Fruit fly (Drosophila melanogaster) whole organism, prepupa: ENCODE measurements around the gene CG4572.
A peak's percentile ranks its signal among the peaks of the same experiment; 100 is the strongest.

Experiments used
- CG10631 ChIP-seq: fragments of 200-800 bp; sonication (Bioruptor generic); optimal IDR thresholded peaks from 2 replicates; lab custom pipeline; 2016; ENCODE audit warnings: missing biosample characterization, missing genetic modification characterization
- CG11762 ChIP-seq: fragments of 200-800 bp; sonication (Bioruptor generic); optimal IDR thresholded peaks from 3 replicates; lab custom pipeline; 2016; ENCODE audit warnings: missing biosample characterization, missing genetic modification characterization; ENCODE audit not compliant: insufficient read depth
- CG15336 ChIP-seq: fragments of 200-800 bp; sonication (Bioruptor generic); IDR thresholded peaks from 2 replicates; pipeline ENCODE4 v1.3.6; 2022; ENCODE audit warnings: missing biosample characterization, missing genetic modification characterization
- CG1621 ChIP-seq: fragments of 200-800 bp; sonication (Bioruptor generic); optimal IDR thresholded peaks from 3 replicates; lab custom pipeline; 2018; ENCODE audit warnings: missing biosample characterization, mild to moderate bottlenecking, missing genetic modification characterization
- CG3032 ChIP-seq: fragments of 200-800 bp; optimal IDR thresholded peaks from 2 replicates; lab custom pipeline; 2019; ENCODE audit warnings: missing biosample characterization, mild to moderate bottlenecking, missing genetic modification characterization, moderate library complexity
- CG32006 ChIP-seq: fragments of 200-800 bp; sonication (Bioruptor generic); optimal IDR thresholded peaks from 3 replicates; lab custom pipeline; 2017; ENCODE audit warnings: missing biosample characterization, mild to moderate bottlenecking, missing genetic modification characterization
- CG3919 ChIP-seq: fragments of 200-800 bp; sonication (Bioruptor generic); optimal IDR thresholded peaks from 3 replicates; lab custom pipeline; 2016; ENCODE audit warnings: missing biosample characterization, missing genetic modification characterization
- CG6163 ChIP-seq: fragments of 200-800 bp; sonication (Bioruptor generic); IDR thresholded peaks from 3 replicates; pipeline ENCODE4 v1.3.6; 2022; ENCODE audit warnings: missing biosample characterization, missing genetic modification characterization
- CG6276 ChIP-seq: fragments of 200-800 bp; sonication (Bioruptor generic); optimal IDR thresholded peaks from 2 replicates; lab custom pipeline; 2017; ENCODE audit warnings: missing biosample characterization, mild to moderate bottlenecking, missing genetic modification characterization
- CG6808 ChIP-seq: fragments of 200-800 bp; sonication (Bioruptor generic); optimal IDR thresholded peaks from 3 replicates; lab custom pipeline; 2017; ENCODE audit warnings: missing biosample characterization, missing genetic modification characterization, mild to moderate bottlenecking, moderate library complexity, missing genetic modification reagents
- CG6854 ChIP-seq: fragments of 200-800 bp; sonication (Bioruptor generic); optimal IDR thresholded peaks from 2 replicates; lab custom pipeline; 2017; ENCODE audit warnings: missing biosample characterization, mild to moderate bottlenecking, missing genetic modification characterization
- CG7368 ChIP-seq: fragments of 200-800 bp; sonication (Bioruptor generic); optimal IDR thresholded peaks from 3 replicates; lab custom pipeline; 2016; ENCODE audit warnings: missing biosample characterization, missing genetic modification characterization
- CG8119 ChIP-seq: fragments of 200-800 bp; sonication (Bioruptor generic); IDR thresholded peaks from 3 replicates; pipeline ENCODE4 v1.3.6; 2022; ENCODE audit warnings: missing biosample characterization, missing genetic modification characterization
- CG8632 ChIP-seq: fragments of 200-800 bp; sonication (Bioruptor generic); optimal IDR thresholded peaks from 3 replicates; lab custom pipeline; 2016; ENCODE audit warnings: missing biosample characterization, missing genetic modification characterization
- Eip75B ChIP-seq: fragments of 200-800 bp; sonication (Bioruptor generic); optimal IDR thresholded peaks from 3 replicates; lab custom pipeline; 2016; ENCODE audit warnings: missing biosample characterization, missing genetic modification characterization
- Eip78C ChIP-seq: fragments of 200-800 bp; sonication (Bioruptor generic); peaks from one replicate; lab custom pipeline; 2016; ENCODE audit warnings: missing biosample characterization, missing genetic modification characterization
- Hr4 ChIP-seq: fragments of 200-800 bp; sonication (Bioruptor generic); optimal IDR thresholded peaks from 3 replicates; lab custom pipeline; 2016; ENCODE audit warnings: missing biosample characterization, missing genetic modification characterization
- Met ChIP-seq: fragments of 200-800 bp; sonication (Bioruptor generic); optimal IDR thresholded peaks from 3 replicates; lab custom pipeline; 2016; ENCODE audit warnings: missing biosample characterization, missing genetic modification characterization
- OdsH ChIP-seq: fragments of 200-800 bp; sonication (Bioruptor generic); optimal IDR thresholded peaks from 3 replicates; lab custom pipeline; 2016; ENCODE audit warnings: missing biosample characterization, missing genetic modification characterization
- Smox ChIP-seq: fragments of 200-800 bp; sonication (Bioruptor generic); optimal IDR thresholded peaks from 3 replicates; lab custom pipeline; 2016; ENCODE audit warnings: missing biosample characterization, missing genetic modification characterization
- Sox14 ChIP-seq: fragments of 200-800 bp; sonication (Bioruptor generic); optimal IDR thresholded peaks from 3 replicates; lab custom pipeline; 2016; ENCODE audit warnings: missing biosample characterization, missing genetic modification characterization
- achi ChIP-seq: fragments of 200-800 bp; sonication (Bioruptor generic); optimal IDR thresholded peaks from 3 replicates; lab custom pipeline; 2016; ENCODE audit warnings: missing biosample characterization, missing genetic modification characterization
- acj6 ChIP-seq: fragments of 200-800 bp; sonication (Bioruptor generic); optimal IDR thresholded peaks from 3 replicates; lab custom pipeline; 2016; ENCODE audit warnings: missing biosample characterization, missing genetic modification characterization
- cyc ChIP-seq: fragments of 200-800 bp; sonication (Bioruptor generic); optimal IDR thresholded peaks from 3 replicates; lab custom pipeline; 2016; ENCODE audit warnings: missing biosample characterization, missing genetic modification characterization
- eg ChIP-seq: fragments of 200-800 bp; sonication (Bioruptor generic); IDR thresholded peaks from 3 replicates; pipeline ENCODE4 v1.3.6; 2022; ENCODE audit warnings: missing biosample characterization, missing genetic modification characterization
- fd85E ChIP-seq: fragments of 200-800 bp; sonication (Bioruptor generic); optimal IDR thresholded peaks from 3 replicates; lab custom pipeline; 2016; ENCODE audit warnings: missing biosample characterization, missing genetic modification characterization
- fkh ChIP-seq: fragments of 200-800 bp; sonication (Bioruptor generic); optimal IDR thresholded peaks from 3 replicates; lab custom pipeline; 2017; ENCODE audit warnings: missing biosample characterization, mild to moderate bottlenecking, missing genetic modification characterization, moderate library complexity
- lz ChIP-seq: fragments of 200-800 bp; sonication (Bioruptor generic); optimal IDR thresholded peaks from 3 replicates; lab custom pipeline; 2016; ENCODE audit warnings: missing biosample characterization, missing genetic modification characterization
- net ChIP-seq: fragments of 200-800 bp; sonication (Bioruptor generic); optimal IDR thresholded peaks from 3 replicates; lab custom pipeline; 2016; ENCODE audit warnings: missing biosample characterization, missing genetic modification characterization
- pdm3 ChIP-seq: fragments of 200-800 bp; sonication (Bioruptor generic); optimal IDR thresholded peaks from 3 replicates; lab custom pipeline; 2016; ENCODE audit warnings: missing biosample characterization, missing genetic modification characterization
- ss ChIP-seq, 2 experiments: fragments of 200-800 bp; sonication (Bioruptor generic); optimal IDR thresholded peaks; 2 replicates in 1 of 2; 3 replicates in 1 of 2; lab custom pipeline; 2017 to 2018; ENCODE audit warnings: mild to moderate bottlenecking in 2 of 2, missing biosample characterization in 2 of 2, missing genetic modification characterization in 2 of 2, moderate library complexity in 1 of 2
- svp ChIP-seq: fragments of 200-800 bp; sonication (Bioruptor generic); peaks from one replicate; lab custom pipeline; 2016; ENCODE audit warnings: missing biosample characterization, missing genetic modification characterization
- topi ChIP-seq: fragments of 200-800 bp; sonication (Bioruptor generic); optimal IDR thresholded peaks from 3 replicates; lab custom pipeline; 2016; ENCODE audit warnings: missing biosample characterization, missing genetic modification characterization

Gene CG4572

DNA sequence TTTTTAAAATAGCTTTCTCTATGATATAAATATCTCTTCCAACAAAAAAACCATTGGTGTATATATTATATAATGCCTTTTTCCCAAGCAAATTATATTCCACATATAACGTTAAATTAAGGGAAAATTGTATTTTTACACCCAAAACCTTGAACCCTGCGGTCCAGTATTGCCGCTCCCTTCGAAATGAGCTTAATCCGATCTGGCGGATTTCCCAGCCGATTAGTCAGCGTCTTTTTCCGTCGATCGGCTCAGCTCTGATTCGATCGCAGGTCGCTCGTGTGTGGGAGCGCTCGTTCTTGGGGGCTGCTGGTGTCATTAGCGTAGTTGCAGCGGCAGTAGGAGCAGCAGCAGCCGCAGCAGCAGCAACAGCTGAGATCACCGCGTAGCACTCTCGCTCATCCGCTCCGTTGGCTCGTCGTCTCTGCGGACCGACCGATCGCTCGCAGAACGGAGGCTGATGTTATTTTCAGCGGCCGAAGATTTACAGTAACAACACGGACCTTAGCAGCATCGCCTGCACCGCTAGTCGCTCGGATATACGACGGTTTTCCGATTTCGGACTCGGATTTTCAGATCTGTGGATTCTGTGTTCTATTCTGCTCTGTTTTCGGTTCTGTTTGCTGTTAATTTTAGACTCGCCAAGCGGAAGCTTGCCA, 26.3 kb upstream of the CG4572 start, which contains the start of gene CG4733:
TSS of gene CG4733 (plus strand) at position 350 of the 659 bp plus-strand sequence.
- TF ChIP-seq CG32006 (GFP tag; lab: Kevin White, UChicago) (peak; percentile 16), Smox (GFP tag; lab: Kevin White, UChicago) (no peak), CG6854 (GFP tag; lab: Kevin White, UChicago) (no peak), svp (GFP tag; lab: Kevin White, UChicago) (peak; percentile 71), Eip75B (GFP tag; lab: Kevin White, UChicago) (no peak), CG15336 (no peak), ss (GFP tag; optimal IDR thresholded peaks at IDR 0.05; lab: Kevin White, UChicago) (no peak), eg (GFP tag; lab: Robert Waterston, UW) (peak; percentile 34; the same call in 1 of the 3 replicates), CG6163 (GFP tag; lab: Robert Waterston, UW) (0 out of 3 replicates have a peak, but pooled peaks have one; percentile 20), CG6808 (GFP tag; lab: Kevin White, UChicago) (no peak), Hr4 (GFP tag; lab: Kevin White, UChicago) (peak; percentile 12), Sox14 (GFP tag; lab: Kevin White, UChicago) (peak; percentile 4), cyc (GFP tag; lab: Kevin White, UChicago) (no peak), CG3919 (GFP tag; lab: Kevin White, UChicago) (no peak), acj6 (GFP tag; lab: Kevin White, UChicago) (peak; percentile 5), achi (GFP tag; lab: Kevin White, UChicago) (no peak), net (GFP tag; lab: Kevin White, UChicago) (peak; percentile 20), CG3032 (no peak), fd85E (GFP tag; lab: Kevin White, UChicago) (no peak), CG10631 (GFP tag; lab: Kevin White, UChicago) (no peak), pdm3 (GFP tag; lab: Kevin White, UChicago) (peak; percentile 8)

- TF ChIP-seq CG6808 (GFP tag; lab: Kevin White, UChicago) (no peak), Hr4 (GFP tag; lab: Kevin White, UChicago) (no peak), CG7368 (GFP tag; lab: Kevin White, UChicago) (no peak), CG32006 (GFP tag; lab: Kevin White, UChicago) (peak; percentile 31), svp (GFP tag; lab: Kevin White, UChicago) (no peak), Met (GFP tag; lab: Kevin White, UChicago) (no peak), OdsH (GFP tag; lab: Kevin White, UChicago) (no peak), eg (GFP tag; lab: Robert Waterston, UW) (no peak), lz (GFP tag; lab: Kevin White, UChicago) (no peak), CG6276 (GFP tag; lab: Kevin White, UChicago) (peak; percentile 60), fd85E (GFP tag; lab: Kevin White, UChicago) (no peak), CG11762 (GFP tag; lab: Kevin White, UChicago) (no peak), Eip78C (GFP tag; lab: Kevin White, UChicago) (peak; percentile 46), CG3032 (no peak), CG8632 (GFP tag; lab: Kevin White, UChicago) (no peak), fkh (GFP tag; lab: Kevin White, UChicago) (peak; percentile 68), CG6163 (GFP tag; lab: Robert Waterston, UW) (0 out of 3 replicates have a peak, but pooled peaks have one; percentile 6), Smox (GFP tag; lab: Kevin White, UChicago) (no peak)
These were observed 25.5 kb upstream of the CG4572 start for dm6 chr3R:19889603-19890187.

DNA sequence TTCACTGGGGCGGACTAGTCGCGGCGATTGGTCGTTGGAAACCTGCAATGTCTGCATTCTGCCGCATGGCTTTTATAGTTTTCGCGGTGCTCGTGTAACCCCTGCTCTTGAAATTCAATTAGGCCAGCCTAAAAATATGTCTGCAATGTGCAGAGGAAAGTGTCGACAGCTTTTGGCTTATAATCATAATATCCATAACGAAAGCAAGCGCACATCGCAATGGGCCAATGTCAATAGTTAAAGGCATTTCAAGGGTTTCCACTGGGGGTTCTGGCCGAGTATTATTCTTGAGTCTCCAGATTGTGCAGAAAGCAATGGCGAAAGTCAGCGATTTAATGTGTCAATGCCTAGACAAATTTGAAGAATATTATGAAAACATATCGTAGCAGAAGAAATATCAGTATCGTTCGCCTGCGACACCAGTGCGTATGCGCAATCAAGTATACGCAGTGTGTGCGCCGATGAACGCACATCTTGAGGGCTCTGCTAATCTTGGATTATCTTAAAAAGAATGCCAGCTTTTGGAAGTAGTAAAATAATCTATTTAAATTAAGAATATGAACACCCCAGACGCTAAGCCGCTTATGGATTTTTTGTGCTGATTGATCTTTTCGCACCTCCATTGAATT, 24.1 kb upstream of the CG4572 start, which contains the start of gene ninaE:
TSS of gene ninaE (minus strand) at position 51 of the 629 bp plus-strand sequence.
- no peak for TF ChIP-seq CG8119
- no peak for TF ChIP-seq CG3919 (GFP tag; lab: Kevin White, UChicago)
- no peak for TF ChIP-seq net (GFP tag; lab: Kevin White, UChicago)
- TF ChIP-seq OdsH (GFP tag; lab: Kevin White, UChicago), result no peak
- no peak for TF ChIP-seq CG1621 (tag; lab: Kevin White, UChicago)
- no peak for TF ChIP-seq topi
- TF ChIP-seq pdm3 (GFP tag; lab: Kevin White, UChicago), result no peak
